Worm (Caenorhabditis elegans): ENCODE measurements around the gene srx-105.

Gene srx-105

DNA sequence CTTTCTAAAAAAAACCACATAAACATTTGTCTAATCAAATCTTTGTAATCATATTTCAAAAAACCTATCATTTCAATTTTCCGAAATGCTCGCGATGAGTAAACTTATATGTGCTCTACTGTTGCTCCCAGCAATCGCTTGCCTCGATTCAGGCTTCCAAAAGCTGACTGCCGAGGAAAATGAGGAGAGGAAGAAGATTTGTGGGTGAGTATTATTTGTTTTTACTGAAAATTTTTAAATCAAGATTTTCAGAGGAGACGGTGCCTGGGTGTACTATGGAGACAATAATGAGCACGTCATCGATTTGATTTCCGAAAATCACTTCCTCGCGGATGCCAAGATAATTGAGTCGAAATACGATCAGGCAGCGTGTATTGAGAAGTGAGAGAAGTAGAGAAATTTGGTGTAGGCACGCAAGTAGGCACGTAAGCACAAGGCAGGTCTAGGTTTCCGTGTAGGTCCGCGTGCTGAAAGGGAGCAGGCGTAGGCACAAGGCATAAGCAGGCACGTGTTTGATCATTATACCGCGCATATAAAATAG, 23.0 kb upstream of the srx-105 start, which contains the start of gene C46E10.1:
Gene C46E10.1, plus strand, starts transcription at position 51 of the 541 bp plus-strand sequence.
- TF ChIP-seq nhr-67 (tag; optimal IDR thresholded peaks at IDR 0.05) = no peak
- TF ChIP-seq ama-1 (optimal IDR thresholded peaks at IDR 0.05) = no peak
- TF ChIP-seq nhr-76 (tag; optimal IDR thresholded peaks at IDR 0.05) = no peak
- TF ChIP-seq hmg-11 (tag; optimal IDR thresholded peaks at IDR 0.05) = no peak
- TF ChIP-seq nhr-28 (tag; optimal IDR thresholded peaks at IDR 0.05) = no peak
- no peak for TF ChIP-seq aly-2 (tag; optimal IDR thresholded peaks at IDR 0.05)
- TF ChIP-seq nhr-77 (tag; optimal IDR thresholded peaks at IDR 0.05) = no peak
- no peak for TF ChIP-seq pqm-1 (tag; optimal IDR thresholded peaks at IDR 0.05)

DNA sequence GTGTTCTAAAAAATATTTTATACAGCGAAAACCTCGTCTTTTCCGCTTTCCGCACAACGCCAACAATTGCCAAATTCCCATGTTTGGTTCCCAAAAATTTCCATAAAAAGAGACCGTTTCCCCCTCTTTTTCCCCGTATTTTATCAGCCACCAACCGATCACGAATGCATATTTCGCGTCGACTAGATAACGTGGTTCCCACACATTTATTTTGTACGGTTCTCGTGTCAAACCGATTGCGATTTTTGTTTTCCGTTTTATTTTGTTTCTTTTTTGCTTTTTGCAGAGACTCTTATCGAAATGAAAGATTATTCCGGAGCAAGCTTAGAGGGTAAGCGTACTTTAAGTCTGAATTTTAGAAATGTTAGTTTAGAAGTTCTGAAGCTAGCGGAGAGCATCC, 19.8 kb upstream of the srx-105 start, which contains the start of gene C46E10.3:
Gene C46E10.3, plus strand, starts transcription at position 301 of the 400 bp plus-strand sequence.
- TF ChIP-seq zag-1 (tag; optimal IDR thresholded peaks at IDR 0.05) = no peak
- TF ChIP-seq ama-1 (optimal IDR thresholded peaks at IDR 0.05) = no peak
- no peak for TF ChIP-seq ceh-9 (tag; optimal IDR thresholded peaks at IDR 0.05)

DNA sequence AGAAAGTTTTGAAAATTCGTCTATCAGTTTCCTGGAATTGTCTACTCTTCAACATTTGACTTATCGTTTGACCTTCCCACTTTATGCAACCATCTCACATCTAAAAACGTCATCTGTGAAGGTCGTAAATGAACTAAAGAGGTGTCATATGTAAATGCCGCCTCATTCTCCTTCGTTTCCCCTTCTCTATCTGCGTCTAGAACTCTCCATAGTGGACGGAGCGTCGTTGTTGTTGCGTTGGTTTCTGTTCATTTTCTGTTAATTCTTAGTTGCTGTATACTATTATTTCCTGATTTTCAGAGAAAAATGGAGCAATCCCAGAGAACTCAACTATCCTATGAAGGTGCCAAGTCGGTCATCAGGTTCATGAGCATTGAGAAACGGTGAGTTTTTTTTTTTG, 15.8 kb upstream of the srx-105 start, which contains the start of gene fbxc-52:
Gene fbxc-52, plus strand, starts transcription at position 301 of the 400 bp plus-strand sequence.
- TF ChIP-seq ztf-11 (tag; optimal IDR thresholded peaks at IDR 0.05) = no peak
- TF ChIP-seq nhr-25 (tag; optimal IDR thresholded peaks at IDR 0.05) = peak; percentile 45
- TF ChIP-seq zag-1 (tag; optimal IDR thresholded peaks at IDR 0.05) = no peak
- TF ChIP-seq pha-4 (tag; optimal IDR thresholded peaks at IDR 0.05) = no peak

DNA sequence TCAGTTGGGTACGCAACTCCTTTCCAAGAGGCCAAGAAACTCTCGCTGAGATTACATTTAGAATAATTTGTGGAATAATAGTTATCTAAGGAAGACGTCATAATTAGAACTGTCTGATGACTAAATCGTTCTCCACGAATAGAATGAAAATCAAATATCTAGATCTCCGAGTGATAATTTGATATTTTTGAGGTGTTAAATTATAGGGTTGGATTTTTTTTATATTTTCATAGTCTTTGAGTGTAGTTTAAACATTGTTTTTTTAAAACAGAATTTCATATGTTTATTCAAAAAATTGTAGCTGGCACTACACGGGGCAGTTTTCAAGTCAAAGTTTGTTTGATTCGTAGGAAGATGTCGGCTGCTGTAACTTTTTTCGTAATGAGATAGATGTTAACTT, 15.2 kb upstream of the srx-105 start, which contains the start of gene srh-99:
Gene srh-99, minus strand, starts transcription at position 101 of the 400 bp plus-strand sequence.
- no peak for TF ChIP-seq nhr-237 (tag; optimal IDR thresholded peaks at IDR 0.05)
- no peak for TF ChIP-seq ztf-4 (tag; optimal IDR thresholded peaks at IDR 0.05)
- no peak for TF ChIP-seq pqm-1 (tag; optimal IDR thresholded peaks at IDR 0.05)
- no peak for TF ChIP-seq eor-1 (tag; optimal IDR thresholded peaks at IDR 0.05)
- no peak for TF ChIP-seq ztf-11 (tag; optimal IDR thresholded peaks at IDR 0.05)
- TF ChIP-seq R02D3.7 (tag; optimal IDR thresholded peaks at IDR 0.05) = no peak
- TF ChIP-seq egl-27 (tag; optimal IDR thresholded peaks at IDR 0.05) = no peak
- TF ChIP-seq hmg-11 (tag; optimal IDR thresholded peaks at IDR 0.05) = no peak
- no peak for TF ChIP-seq zag-1 (tag; optimal IDR thresholded peaks at IDR 0.05)

DNA sequence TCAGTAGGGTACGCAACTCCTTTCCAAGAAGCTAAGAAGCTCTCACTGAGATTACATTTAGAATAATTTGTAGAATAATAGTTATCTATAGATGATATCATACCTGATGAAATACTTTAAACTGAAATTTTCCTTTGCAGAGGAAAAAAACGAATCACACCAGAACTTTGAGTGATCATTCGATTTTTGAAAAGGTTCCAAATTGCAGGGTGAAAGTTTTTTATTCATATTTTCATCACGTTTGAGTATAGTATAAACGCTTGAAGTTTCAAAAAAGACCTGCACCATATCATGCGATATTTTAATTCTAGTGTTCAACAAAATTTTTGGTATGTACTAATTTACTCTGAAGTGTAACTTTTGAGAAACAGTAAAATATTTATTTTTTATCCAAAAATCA, 13.4 kb upstream of the srx-105 start, which contains the start of gene srh-100:
Gene srh-100, minus strand, starts transcription at position 101 of the 400 bp plus-strand sequence.
- TF ChIP-seq nhr-76 (tag; optimal IDR thresholded peaks at IDR 0.05) = no peak
- TF ChIP-seq nhr-25 (tag; optimal IDR thresholded peaks at IDR 0.05) = no peak

DNA sequence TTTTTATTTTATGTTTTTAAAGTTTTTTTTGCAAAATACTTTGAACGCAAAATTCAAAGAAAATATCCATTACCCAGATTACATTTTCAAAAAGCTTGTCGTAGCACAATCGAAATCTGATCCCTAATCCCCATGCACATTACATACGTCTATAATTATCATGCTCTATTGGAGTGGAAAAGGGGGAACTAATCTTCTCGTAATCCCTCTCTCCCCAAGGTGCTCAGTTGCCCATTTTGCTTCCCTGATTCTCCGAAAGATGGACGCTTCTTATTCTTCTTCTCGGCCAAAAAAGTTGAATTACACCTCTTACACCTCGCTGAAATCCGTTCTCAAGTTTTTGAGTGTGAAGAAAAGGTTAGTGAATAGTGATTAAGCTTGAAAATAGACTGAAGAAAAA, 9.8 kb upstream of the srx-105 start, which contains the start of gene fbxc-53:
Gene fbxc-53, plus strand, starts transcription at position 245 of the 400 bp plus-strand sequence.
- TF ChIP-seq tbx-2 (tag; optimal IDR thresholded peaks at IDR 0.05) (no peak), ztf-4 (tag; optimal IDR thresholded peaks at IDR 0.05) (no peak)

DNA sequence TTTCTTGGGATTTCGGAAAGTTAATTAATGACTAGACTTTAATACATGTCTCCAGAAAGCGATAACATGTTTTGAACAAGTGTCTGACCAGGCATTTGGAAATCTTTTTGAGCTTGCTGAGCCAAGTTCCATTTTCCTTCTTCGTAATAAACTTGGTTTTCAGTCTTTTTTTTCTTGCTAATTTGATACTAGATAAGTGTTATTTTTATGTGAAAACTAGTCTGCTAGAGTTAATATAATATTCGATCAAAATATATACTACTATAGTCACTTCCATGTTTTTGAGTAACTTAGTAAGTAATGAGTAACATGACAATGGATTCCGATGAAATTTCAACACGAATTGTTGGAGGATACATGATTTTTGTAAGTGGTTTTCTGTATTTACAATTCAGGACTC, 8.1 kb upstream of the srx-105 start, which contains the start of gene srx-110:
Gene srx-110, plus strand, starts transcription at position 301 of the 400 bp plus-strand sequence.
- TF ChIP-seq unc-39 (tag; optimal IDR thresholded peaks at IDR 0.05) (no peak), tbx-2 (tag; optimal IDR thresholded peaks at IDR 0.05) (no peak), ZK546.5 (tag; optimal IDR thresholded peaks at IDR 0.05) (no peak), unc-62 (GFP tag; optimal IDR thresholded peaks at IDR 0.05) (no peak), ztf-11 (tag; optimal IDR thresholded peaks at IDR 0.05) (no peak), elt-1 (tag; optimal IDR thresholded peaks at IDR 0.05) (no peak), nhr-237 (tag; optimal IDR thresholded peaks at IDR 0.05) (no peak), nhr-25 (tag; optimal IDR thresholded peaks at IDR 0.05) (no peak), aly-2 (tag; optimal IDR thresholded peaks at IDR 0.05) (no peak), elt-3 (tag; optimal IDR thresholded peaks at IDR 0.05) (no peak), pqm-1 (tag; optimal IDR thresholded peaks at IDR 0.05) (no peak), ceh-16 (tag; optimal IDR thresholded peaks at IDR 0.05) (no peak), lin-39 (tag; optimal IDR thresholded peaks at IDR 0.05) (no peak), eor-1 (tag; optimal IDR thresholded peaks at IDR 0.05) (no peak)

DNA sequence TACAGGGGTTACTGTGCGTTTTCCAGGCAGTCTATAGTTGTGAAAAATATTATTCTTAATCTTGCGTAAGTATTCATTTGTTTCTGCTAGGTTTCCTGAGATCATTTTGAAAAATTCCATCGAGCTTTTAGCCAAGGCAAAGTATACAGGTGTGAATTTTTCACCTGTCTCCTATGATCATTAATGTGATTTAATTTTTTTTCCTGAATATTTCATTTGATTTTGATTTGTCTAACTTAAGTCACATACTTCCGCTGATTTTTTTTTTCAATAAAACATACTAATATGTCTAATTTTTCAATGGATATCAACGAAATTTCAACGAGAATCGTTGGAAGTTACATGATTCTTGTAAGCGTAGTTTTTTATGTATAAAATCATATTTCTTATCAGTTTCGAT, 4.1 kb upstream of the srx-105 start, which contains the start of gene srx-108:
Gene srx-108, plus strand, starts transcription at position 301 of the 400 bp plus-strand sequence.
- no peak for TF ChIP-seq tbx-2 (tag; optimal IDR thresholded peaks at IDR 0.05)
- no peak for TF ChIP-seq elt-1 (tag; optimal IDR thresholded peaks at IDR 0.05)
- no peak for TF ChIP-seq ama-1 (optimal IDR thresholded peaks at IDR 0.05)
- no peak for TF ChIP-seq nhr-25 (tag; optimal IDR thresholded peaks at IDR 0.05)
- TF ChIP-seq fkh-2 (tag; optimal IDR thresholded peaks at IDR 0.05) = no peak
- TF ChIP-seq ztf-11 (tag; optimal IDR thresholded peaks at IDR 0.05) = no peak
- no peak for TF ChIP-seq lsy-12 (tag; optimal IDR thresholded peaks at IDR 0.05)
- TF ChIP-seq daf-12 (tag; optimal IDR thresholded peaks at IDR 0.05) = no peak
- TF ChIP-seq mdl-1 (tag; optimal IDR thresholded peaks at IDR 0.05) = no peak
- no peak for TF ChIP-seq eor-1 (tag; optimal IDR thresholded peaks at IDR 0.05)
- no peak for TF ChIP-seq fkh-10 (GFP tag; optimal IDR thresholded peaks at IDR 0.05)
- no peak for TF ChIP-seq ceh-28 (tag; optimal IDR thresholded peaks at IDR 0.05)
- no peak for TF ChIP-seq nhr-237 (tag; optimal IDR thresholded peaks at IDR 0.05)

All from whole organism, L3 larva.